Worm (Caenorhabditis elegans): ENCODE data around the gene F13H8.6.

Gene F13H8.6

DNA sequence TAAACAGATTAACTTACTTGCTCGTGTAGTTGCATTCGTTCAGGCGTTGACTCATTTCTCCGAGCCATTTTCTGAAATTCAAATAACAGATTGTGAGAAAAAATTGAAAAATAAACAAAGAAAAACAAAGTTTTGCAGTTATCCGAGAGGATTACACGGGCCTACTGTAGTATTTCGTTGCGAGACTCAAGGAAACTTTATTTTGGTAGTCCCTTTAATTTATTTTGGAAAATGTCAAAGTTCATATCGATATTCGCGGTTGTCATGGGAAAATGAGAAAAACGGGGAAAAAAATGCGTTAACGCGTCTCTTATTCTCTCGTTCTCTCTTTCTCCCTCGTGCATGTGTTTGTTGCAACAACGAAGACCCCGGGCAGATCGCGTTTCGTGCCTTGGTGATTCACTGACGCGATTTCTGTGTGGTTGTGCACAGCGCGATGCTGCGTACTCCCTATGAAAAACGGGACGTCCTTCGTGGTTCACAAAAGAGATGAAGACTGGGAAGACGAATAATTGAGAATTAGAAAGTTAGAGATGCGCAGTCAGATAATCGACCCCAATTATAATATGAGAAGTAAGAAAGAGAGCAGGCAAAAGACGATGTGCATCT lies 44.6 kb upstream of the F13H8.6 start, which contains the start of gene set-4 (continued):
- no peak for TF ChIP-seq Y53F4B.3 (GFP tag; IDR thresholded peaks at IDR 0.05)
- TF ChIP-seq cebp-1 (GFP tag; IDR thresholded peaks at IDR 0.05): 0 out of 2 replicates have a peak, but pooled peaks have one; percentile 24
- TF ChIP-seq cebp-1 (tag; optimal IDR thresholded peaks at IDR 0.05): peak; percentile 88
- TF ChIP-seq ceh-91 (GFP tag; IDR thresholded peaks at IDR 0.05): peak; percentile 50; the same call in 1 of the 2 replicates
- peak; percentile 79 for TF ChIP-seq hmg-20 (GFP tag; IDR thresholded peaks at IDR 0.05)
- TF ChIP-seq dox-1 (GFP tag; IDR thresholded peaks at IDR 0.05): peak; percentile 93
- peak; percentile 38 for TF ChIP-seq athp-1 (tag; optimal IDR thresholded peaks at IDR 0.05)
- TF ChIP-seq K11D2.4 (GFP tag; IDR thresholded peaks at IDR 0.05): peak; percentile 80
- no peak for TF ChIP-seq ztf-22 (GFP tag; optimal IDR thresholded peaks at IDR 0.05)
- TF ChIP-seq F37B4.10 (GFP tag; IDR thresholded peaks at IDR 0.05): no peak
- no peak for TF ChIP-seq Y56A3A.18 (GFP tag; IDR thresholded peaks at IDR 0.05)
- TF ChIP-seq Y67H2A.10 (GFP tag; conservative IDR thresholded peaks at IDR 0.05): no peak; the same call in 1 of the 2 replicates
- TF ChIP-seq bed-2 (GFP tag; IDR thresholded peaks at IDR 0.05): no peak
- no peak for TF ChIP-seq rpc-1 (optimal IDR thresholded peaks at IDR 0.05)
- no peak for TF ChIP-seq rpc-1 (tag; optimal IDR thresholded peaks at IDR 0.05)
- TF ChIP-seq tlf-1 (GFP tag; optimal IDR thresholded peaks at IDR 0.05): peak; percentile 60

DNA sequence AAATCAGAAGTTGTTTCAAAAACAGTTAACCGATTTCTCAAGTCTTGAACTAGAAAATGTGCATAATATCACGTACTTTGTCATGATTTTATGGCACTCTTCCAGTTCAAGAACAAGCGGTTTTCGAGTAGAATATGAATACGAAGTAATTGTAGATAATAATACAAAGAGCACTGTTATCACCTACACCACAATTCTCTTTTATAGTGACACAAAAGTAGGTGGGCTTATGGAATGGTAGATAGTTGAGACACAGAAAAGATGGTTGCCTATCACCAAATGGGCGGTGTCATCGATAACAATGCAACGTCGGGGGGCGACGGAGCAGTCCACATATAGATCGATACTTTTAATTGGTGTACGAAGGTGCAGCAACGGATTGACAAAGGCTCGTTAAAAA lies 41.9 kb upstream of the F13H8.6 start:
- TF ChIP-seq ztf-25 (GFP tag; IDR thresholded peaks at IDR 0.05) (no peak), C06A6.2 (GFP tag; conservative IDR thresholded peaks at IDR 0.05) (no peak), attf-5 (GFP tag; optimal IDR thresholded peaks at IDR 0.05) (peak; percentile 2), hmg-20 (GFP tag; IDR thresholded peaks at IDR 0.05) (no peak), snpc-1.1 (tag; optimal IDR thresholded peaks at IDR 0.05; ENCODE audit: insufficient read depth) (no peak), Y53G8AR.9 (GFP tag; conservative IDR thresholded peaks at IDR 0.05) (no peak), F33H1.4 (GFP tag; IDR thresholded peaks at IDR 0.05) (no peak), tbx-9 (tag; optimal IDR thresholded peaks at IDR 0.05; ENCODE audit: borderline replicate concordance) (no peak), ceh-40 (GFP tag; IDR thresholded peaks at IDR 0.05) (no peak), snpc-1.3 (tag; optimal IDR thresholded peaks at IDR 0.05; ENCODE audit: insufficient read depth) (no peak), efl-1 (GFP tag; optimal IDR thresholded peaks at IDR 0.05) (no peak), pbrm-1 (GFP tag; IDR thresholded peaks at IDR 0.05) (no peak), F57C9.4 (tag; optimal IDR thresholded peaks at IDR 0.05) (no peak), attf-6 (GFP tag; IDR thresholded peaks at IDR 0.05) (no peak), rpc-1 (optimal IDR thresholded peaks at IDR 0.05) (no peak), rpc-1 (tag; optimal IDR thresholded peaks at IDR 0.05) (no peak), Y79H2A.3 (GFP tag; conservative IDR thresholded peaks at IDR 0.05) (no peak), Y95B8A.8 (GFP tag; IDR thresholded peaks at IDR 0.05) (no peak), nhr-80 (tag; optimal IDR thresholded peaks at IDR 0.05) (peak; percentile 98), ztf-18 (tag; optimal IDR thresholded peaks at IDR 0.05) (peak; percentile 37), F39B2.1 (GFP tag; IDR thresholded peaks at IDR 0.05) (no peak), dpl-1 (GFP tag; optimal IDR thresholded peaks at IDR 0.05) (no peak), nhr-90 (tag; optimal IDR thresholded peaks at IDR 0.05) (no peak), zfh-2 (GFP tag; conservative IDR thresholded peaks at IDR 0.05) (no peak), let-607 (tag; optimal IDR thresholded peaks at IDR 0.05) (peak in 1 of 2 experiments; percentile 30), tlf-1 (GFP tag; optimal IDR thresholded peaks at IDR 0.05) (no peak), ztf-28 (GFP tag; IDR thresholded peaks at IDR 0.05) (no peak), B0261.1 (tag; optimal IDR thresholded peaks at IDR 0.05) (no peak), madf-3 (GFP tag; IDR thresholded peaks at IDR 0.05) (no peak), B0336.3 (GFP tag; IDR thresholded peaks at IDR 0.05) (no peak), hmg-1.2 (GFP tag; IDR thresholded peaks at IDR 0.05) (no peak), cebp-1 (GFP tag; IDR thresholded peaks at IDR 0.05) (no peak), cebp-1 (tag; optimal IDR thresholded peaks at IDR 0.05) (no peak), mxl-1 (tag; optimal IDR thresholded peaks at IDR 0.05) (no peak), K12H6.12 (tag; optimal IDR thresholded peaks at IDR 0.05) (no peak), egrh-3 (GFP tag; IDR thresholded peaks at IDR 0.05) (no peak), bed-1 (GFP tag; IDR thresholded peaks at IDR 0.05) (no peak)
